Fruit fly (Drosophila melanogaster): ENCODE results near the gene tara.

tara gene

DNA sequence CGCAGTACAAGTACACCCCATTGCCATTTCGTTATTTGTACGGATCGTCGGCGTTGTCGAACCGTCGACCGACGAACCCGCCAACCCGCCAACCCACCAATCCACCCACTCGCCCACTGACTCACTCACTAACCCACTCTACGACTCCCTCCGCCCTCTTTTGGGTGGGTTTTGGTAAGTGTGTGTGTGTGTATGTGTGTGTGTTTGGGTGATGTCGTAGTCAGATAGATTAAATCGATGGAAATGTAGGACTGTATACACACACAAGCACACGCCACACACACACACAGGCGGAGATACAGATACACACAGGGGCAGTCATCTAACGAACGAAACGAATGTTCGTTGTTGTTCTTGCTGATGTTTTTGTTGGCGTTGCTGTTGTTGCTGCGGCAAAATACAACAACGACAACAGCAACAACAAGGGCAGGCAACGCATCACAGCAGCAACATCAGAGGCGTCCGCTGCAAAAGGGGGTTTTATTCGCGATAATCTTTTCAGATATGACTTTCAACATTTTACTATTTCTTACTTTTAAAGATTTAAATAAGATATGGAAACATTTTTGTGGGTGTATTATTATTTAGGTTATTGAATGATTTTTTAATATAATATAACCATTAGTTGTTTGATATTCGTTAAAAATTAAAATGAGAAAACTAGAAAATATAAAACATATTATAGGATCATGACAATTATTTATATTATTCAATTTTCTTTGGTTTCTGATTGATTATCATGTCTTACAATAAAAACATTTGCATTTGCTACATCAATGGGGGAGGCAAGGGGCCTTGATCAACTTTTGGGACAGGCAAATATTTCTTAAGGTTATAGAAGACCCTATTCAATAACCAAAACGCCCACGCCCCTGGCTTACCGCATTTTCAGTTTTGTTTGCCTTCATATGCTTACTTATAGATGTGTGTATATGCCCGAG, 3.8 kb upstream of the tara start (continued):
- TF ChIP-seq dmrt11E (tag; optimal IDR thresholded peaks at IDR 0.05) (peak; percentile 93), CG30403 (GFP tag; optimal IDR thresholded peaks at IDR 0.05) (peak; percentile 95), Mes4 (GFP tag; optimal IDR thresholded peaks at IDR 0.05) (no peak), ranshi (GFP tag; IDR thresholded peaks at IDR 0.05) (peak; percentile 68; the same call in 1 of the 2 replicates), CG6254 (GFP tag; optimal IDR thresholded peaks at IDR 0.05) (peak; percentile 66), CG11456 (GFP tag; IDR thresholded peaks at IDR 0.05) (peak; percentile 80), Jarid2 (GFP tag; optimal IDR thresholded peaks at IDR 0.05) (peak; percentile 69), dimm (GFP tag; IDR thresholded peaks at IDR 0.05) (peak; percentile 63; the same call in 1 of the 2 replicates), CG13624 (GFP tag; optimal IDR thresholded peaks at IDR 0.05) (no peak), bsh (GFP tag; optimal IDR thresholded peaks at IDR 0.05) (peak; percentile 76 to 89), CG12155 (GFP tag; optimal IDR thresholded peaks at IDR 0.05) (peak; percentile 74), CG9215 (GFP tag; IDR thresholded peaks at IDR 0.05) (peak; percentile 77), bab2 (GFP tag; optimal IDR thresholded peaks at IDR 0.05) (no peak), Opbp (GFP tag; IDR thresholded peaks at IDR 0.05; ENCODE audit: partially characterized antibody) (no peak), CG9727 (GFP tag; optimal IDR thresholded peaks at IDR 0.05) (peak; percentile 98), CG4820 (GFP tag; optimal IDR thresholded peaks at IDR 0.05) (peak; percentile 80), gsb (GFP tag; IDR thresholded peaks at IDR 0.05) (peak; percentile 55), gro (GFP tag; optimal IDR thresholded peaks at IDR 0.05) (no peak), Dip3 (GFP tag; optimal IDR thresholded peaks at IDR 0.05) (no peak), odd (GFP tag; optimal IDR thresholded peaks at IDR 0.05) (peak; percentile 97), CG1647 (GFP tag; optimal IDR thresholded peaks at IDR 0.05) (no peak), CG17568 (GFP tag; optimal IDR thresholded peaks at IDR 0.05) (peak; percentile 43), pros (GFP tag; optimal IDR thresholded peaks at IDR 0.05) (peak; percentile 19), oc (tag; optimal IDR thresholded peaks at IDR 0.05) (peak; percentile 28), zen2 (GFP tag; IDR thresholded peaks at IDR 0.05; ENCODE audit: partially characterized antibody) (no peak), CG17912 (GFP tag; optimal IDR thresholded peaks at IDR 0.05) (no peak), E2f2 (GFP tag; IDR thresholded peaks at IDR 0.05) (peak; percentile 17; the same call in 1 of the 2 replicates), CG12299 (tag; optimal IDR thresholded peaks at IDR 0.05) (peak; percentile 75), HLH4C (GFP tag; IDR thresholded peaks at IDR 0.05; ENCODE audit: partially characterized antibody) (no peak; the same call in 2 of the 3 replicates), aop (GFP tag; IDR thresholded peaks at IDR 0.05) (peak; percentile 33; the same call in 1 of the 2 replicates), ttk (GFP tag; IDR thresholded peaks at IDR 0.05) (peak; percentile 65), sim (GFP tag; IDR thresholded peaks at IDR 0.05) (0 out of 2 replicates have a peak, but pooled peaks have one; percentile 10), Vsx1 (GFP tag; optimal IDR thresholded peaks at IDR 0.05) (peak; percentile 86), CG3407 (GFP tag; optimal IDR thresholded peaks at IDR 0.05) (peak; percentile 85), CG6689 (GFP tag; IDR thresholded peaks at IDR 0.05) (peak; percentile 85), ATbp (GFP tag; optimal IDR thresholded peaks at IDR 0.05) (peak; percentile 82), CG11398 (GFP tag; optimal IDR thresholded peaks at IDR 0.05) (no peak), CrebB (tag; optimal IDR thresholded peaks at IDR 0.05) (no peak), Sox100B (GFP tag; optimal IDR thresholded peaks at IDR 0.05) (peak; percentile 98), kah (GFP tag; optimal IDR thresholded peaks at IDR 0.05) (peak; percentile 69), pan (optimal IDR thresholded peaks at IDR 0.05) (no peak), pan (GFP tag; optimal IDR thresholded peaks at IDR 0.05 in 1 of 2, IDR thresholded peaks at IDR 0.05 in 1 of 2) (peak in 1 of 2 experiments; percentile 72), cg (GFP tag; optimal IDR thresholded peaks at IDR 0.05) (peak; percentile 99), Tbp (GFP tag; optimal IDR thresholded peaks at IDR 0.05) (no peak), CG1603 (tag; optimal IDR thresholded peaks at IDR 0.05) (peak; percentile 19), CG4730 (GFP tag; IDR thresholded peaks at IDR 0.05) (peak; percentile 67), cas (GFP tag; IDR thresholded peaks at IDR 0.05) (no peak), CG2712 (tag; optimal IDR thresholded peaks at IDR 0.05) (peak; percentile 95)
